Worm (Caenorhabditis elegans) whole organism, mixed stage, embryonic: ENCODE data around the gene papl-1.

Experiments
- blmp-1 ChIP-seq: fragments of 150-350 bp; optimal IDR thresholded peaks from 2 replicates; lab custom pipeline; 2014; ENCODE audit warnings: missing biosample characterization, missing genetic modification characterization
- ces-1 ChIP-seq: fragments of 150-350 bp; optimal IDR thresholded peaks from 2 replicates; lab custom pipeline; 2014; ENCODE audit warnings: missing biosample characterization, missing genetic modification reagents, missing genetic modification characterization
- drap-1 ChIP-seq: fragments of 200-800 bp; sonication (Bioruptor generic); optimal IDR thresholded peaks from 3 replicates; lab custom pipeline; 2018; ENCODE audit warnings: mild to moderate bottlenecking, missing genetic modification characterization, missing compliant biosample characterization
- elt-1 ChIP-seq: sonication (generic microtip); optimal IDR thresholded peaks from 2 replicates; lab custom pipeline; 2017; ENCODE audit warnings: missing genetic modification characterization, mild to moderate bottlenecking, missing compliant biosample characterization, antibody characterized with exemption, moderate library complexity, borderline replicate concordance; ENCODE audit not compliant: insufficient read depth
- elt-3 ChIP-seq: fragments of 150-350 bp; optimal IDR thresholded peaks from 2 replicates; lab custom pipeline; 2014; ENCODE audit warnings: missing biosample characterization, missing genetic modification characterization
- ham-2 ChIP-seq: fragments of 200-800 bp; sonication (Bioruptor generic); optimal IDR thresholded peaks from 2 replicates; lab custom pipeline; 2018; ENCODE audit warnings: mild to moderate bottlenecking, missing genetic modification characterization, missing compliant biosample characterization
- lsy-2 ChIP-seq: fragments of 150-350 bp; optimal IDR thresholded peaks from 2 replicates; lab custom pipeline; 2014; ENCODE audit warnings: missing biosample characterization, missing genetic modification characterization
- mab-5 ChIP-seq: fragments of 150-350 bp; optimal IDR thresholded peaks from 2 replicates; lab custom pipeline; 2014; ENCODE audit warnings: missing biosample characterization, missing genetic modification characterization
- mep-1 ChIP-seq: fragments of 150-350 bp; optimal IDR thresholded peaks from 2 replicates; lab custom pipeline; 2017; ENCODE audit warnings: missing biosample characterization, missing genetic modification reagents, missing genetic modification characterization, inconsistent platforms
- nhr-12 ChIP-seq: fragments of 150-350 bp; optimal IDR thresholded peaks from 2 replicates; lab custom pipeline; 2014; ENCODE audit warnings: missing biosample characterization, missing genetic modification characterization
- nhr-237 ChIP-seq: fragments of 150-350 bp; optimal IDR thresholded peaks from 2 replicates; lab custom pipeline; 2014; ENCODE audit warnings: missing biosample characterization, missing genetic modification characterization
- pha-4 ChIP-seq: fragments of 150-350 bp; optimal IDR thresholded peaks from 2 replicates; lab custom pipeline; 2018; ENCODE audit warnings: missing biosample characterization, missing genetic modification reagents, missing genetic modification characterization
- sptf-1 ChIP-seq: sonication (generic microtip); optimal IDR thresholded peaks from 2 replicates; lab custom pipeline; 2017; ENCODE audit warnings: mild to moderate bottlenecking, missing genetic modification characterization, moderate library complexity, missing compliant biosample characterization
- unc-62 ChIP-seq: fragments of 150-350 bp; optimal IDR thresholded peaks from 2 replicates; lab custom pipeline; 2014; ENCODE audit warnings: missing biosample characterization, missing genetic modification reagents, missing genetic modification characterization

ce11 chrV:12795196-12795595 lies 35.6 kb upstream of the papl-1 start, which contains the start of gene ugt-4:
- TF ChIP-seq nhr-12 (tag; lab: Kevin White, UChicago) (no peak), nhr-237 (tag; lab: Kevin White, UChicago) (no peak), sptf-1 (tag; lab: Kevin White, UChicago) (no peak), drap-1 (GFP tag; lab: Kevin White, UChicago) (no peak), ham-2 (GFP tag; lab: Kevin White, UChicago) (no peak), unc-62 (GFP tag; lab: Kevin White, UChicago) (no peak), pha-4 (tag; lab: Kevin White, UChicago) (no peak), elt-3 (no peak), lsy-2 (no peak), mep-1 (tag; lab: Kevin White, UChicago) (no peak), ces-1 (GFP tag; lab: Kevin White, UChicago) (no peak), blmp-1 (tag; lab: Kevin White, UChicago) (no peak), mab-5 (no peak), elt-1 (tag; lab: Kevin White, UChicago) (no peak)
